Worm (Caenorhabditis elegans): ENCODE results near the gene Y39C12A.9.

ce11 chrIV:12302885-12303284 lies 43.9 kb upstream of the Y39C12A.9 start:
- TF ChIP-seq zag-1 (tag; optimal IDR thresholded peaks at IDR 0.05) (no peak), ama-1 (optimal IDR thresholded peaks at IDR 0.05) (no peak), unc-62 (GFP tag; optimal IDR thresholded peaks at IDR 0.05) (no peak), nhr-10 (tag; optimal IDR thresholded peaks at IDR 0.05) (no peak), nhr-25 (tag; optimal IDR thresholded peaks at IDR 0.05) (no peak), nhr-11 (tag; optimal IDR thresholded peaks at IDR 0.05) (no peak), mab-5 (tag; optimal IDR thresholded peaks at IDR 0.05) (no peak), fos-1 (tag; optimal IDR thresholded peaks at IDR 0.05) (peak; percentile 60), blmp-1 (tag; optimal IDR thresholded peaks at IDR 0.05; ENCODE audit: insufficient read depth) (no peak), elt-3 (tag; optimal IDR thresholded peaks at IDR 0.05) (no peak), R02D3.7 (tag; optimal IDR thresholded peaks at IDR 0.05) (no peak), mdl-1 (tag; optimal IDR thresholded peaks at IDR 0.05) (no peak)

Measured in whole organism, L2 larva.